Worm (Caenorhabditis elegans): ENCODE results near the gene sre-19.

sre-19 gene

ce11 chrIV:12238851-12239250 lies at the start of gene sre-19:
Gene sre-19, minus strand, starts transcription at chrIV:12238951.
- no peak for TF ChIP-seq B0310.2 (tag; optimal IDR thresholded peaks at IDR 0.05)
- TF ChIP-seq hnd-1 (tag; optimal IDR thresholded peaks at IDR 0.05): no peak
- TF ChIP-seq flt-1 (GFP tag; IDR thresholded peaks at IDR 0.05): no peak
- no peak for TF ChIP-seq hmbx-1 (tag; optimal IDR thresholded peaks at IDR 0.05)
- TF ChIP-seq tra-4 (tag; optimal IDR thresholded peaks at IDR 0.05): no peak
- TF ChIP-seq aly-1 (tag; optimal IDR thresholded peaks at IDR 0.05): no peak

- TF ChIP-seq ceh-13 (GFP tag; optimal IDR thresholded peaks at IDR 0.05) (no peak), ets-7 (tag; optimal IDR thresholded peaks at IDR 0.05) (no peak), tbx-37 (GFP tag; conservative IDR thresholded peaks at IDR 0.05) (no peak), hnd-1 (tag; optimal IDR thresholded peaks at IDR 0.05) (no peak), hmg-4 (GFP tag; optimal IDR thresholded peaks at IDR 0.05) (no peak), pes-1 (GFP tag; IDR thresholded peaks at IDR 0.05) (no peak), flt-1 (GFP tag; IDR thresholded peaks at IDR 0.05) (no peak), sea-1 (GFP tag; conservative IDR thresholded peaks at IDR 0.05) (no peak), B0310.2 (tag; optimal IDR thresholded peaks at IDR 0.05) (no peak), aly-1 (tag; optimal IDR thresholded peaks at IDR 0.05) (no peak), hmbx-1 (tag; optimal IDR thresholded peaks at IDR 0.05) (no peak), tra-4 (tag; optimal IDR thresholded peaks at IDR 0.05) (no peak), tbx-11 (GFP tag; IDR thresholded peaks at IDR 0.05) (no peak), ceh-36 (tag; optimal IDR thresholded peaks at IDR 0.05) (no peak), F13C5.2 (tag; optimal IDR thresholded peaks at IDR 0.05) (no peak), scrt-1 (GFP tag; IDR thresholded peaks at IDR 0.05) (no peak)
Observed at ce11 chrIV:12287628-12288027, 48.9 kb upstream of the sre-19 start, which contains the start of gene erl-1. Gene erl-1, plus strand, starts transcription at chrIV:12287928.

- TF ChIP-seq B0310.2 (tag; optimal IDR thresholded peaks at IDR 0.05): no peak
- no peak for TF ChIP-seq tbx-11 (GFP tag; IDR thresholded peaks at IDR 0.05)
- no peak for TF ChIP-seq pes-1 (GFP tag; IDR thresholded peaks at IDR 0.05)
- no peak for TF ChIP-seq sea-1 (GFP tag; conservative IDR thresholded peaks at IDR 0.05)
- TF ChIP-seq F13C5.2 (tag; optimal IDR thresholded peaks at IDR 0.05): no peak
- no peak for TF ChIP-seq ama-1 (optimal IDR thresholded peaks at IDR 0.05)
- TF ChIP-seq ceh-36 (tag; optimal IDR thresholded peaks at IDR 0.05): no peak
- no peak for TF ChIP-seq flt-1 (GFP tag; IDR thresholded peaks at IDR 0.05)
- TF ChIP-seq tbx-37 (GFP tag; conservative IDR thresholded peaks at IDR 0.05): no peak
- TF ChIP-seq aly-1 (tag; optimal IDR thresholded peaks at IDR 0.05): no peak
- no peak for TF ChIP-seq ets-7 (tag; optimal IDR thresholded peaks at IDR 0.05)
- no peak for TF ChIP-seq ceh-13 (GFP tag; optimal IDR thresholded peaks at IDR 0.05)
- no peak for TF ChIP-seq hmbx-1 (tag; optimal IDR thresholded peaks at IDR 0.05)
- no peak for TF ChIP-seq hmg-4 (GFP tag; optimal IDR thresholded peaks at IDR 0.05)
Observed at ce11 chrIV:12282873-12283272, 44.1 kb upstream of the sre-19 start, which contains the start of gene hpo-12. Gene hpo-12, plus strand, starts transcription at chrIV:12283173.

DNA sequence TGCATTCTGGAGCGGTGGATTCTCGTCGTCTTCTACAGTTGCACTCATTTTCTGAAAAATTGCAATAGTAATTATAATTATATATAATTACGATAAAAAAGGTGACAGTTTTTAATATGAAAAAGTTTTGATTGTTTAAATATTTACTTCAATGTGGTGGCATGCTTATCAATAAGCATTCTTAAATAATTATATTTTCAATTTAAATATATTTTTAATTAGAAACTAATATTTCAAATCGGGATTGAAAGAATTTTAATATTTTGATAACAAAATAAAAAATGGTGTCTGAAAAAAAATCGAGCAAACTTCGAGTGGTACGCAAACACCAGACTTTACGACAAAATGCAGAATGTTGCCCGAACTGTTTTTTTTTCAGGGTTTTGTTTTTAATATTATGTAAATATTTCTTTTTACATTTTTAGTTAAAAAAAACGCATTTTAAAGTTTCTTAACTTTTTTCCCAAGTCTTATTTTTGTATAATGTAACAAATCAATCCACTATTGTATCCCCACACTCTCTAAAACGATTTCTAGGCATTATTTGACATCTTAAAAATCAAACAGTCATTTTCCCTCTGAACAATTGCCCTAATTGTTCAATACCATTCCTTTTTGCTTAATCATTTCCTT lies 43.5 kb upstream of the sre-19 start, which contains the start of the genes C42C1.12 and C42C1.19:
TSS of gene C42C1.12 (minus strand) at position 51 of the 633 bp plus-strand sequence.
TSS of gene C42C1.19 (plus strand) at position 583 of the 633 bp plus-strand sequence.
- no peak for TF ChIP-seq tra-4 (tag; optimal IDR thresholded peaks at IDR 0.05)
- no peak for TF ChIP-seq hmg-4 (GFP tag; optimal IDR thresholded peaks at IDR 0.05)
- no peak for TF ChIP-seq F13C5.2 (tag; optimal IDR thresholded peaks at IDR 0.05)
- no peak for TF ChIP-seq tbx-11 (GFP tag; IDR thresholded peaks at IDR 0.05)
- no peak for TF ChIP-seq ets-7 (tag; optimal IDR thresholded peaks at IDR 0.05)
- no peak for TF ChIP-seq ceh-36 (tag; optimal IDR thresholded peaks at IDR 0.05)

- TF ChIP-seq hnd-1 (tag; optimal IDR thresholded peaks at IDR 0.05): no peak
- TF ChIP-seq ets-7 (tag; optimal IDR thresholded peaks at IDR 0.05): no peak
- no peak for TF ChIP-seq pes-1 (GFP tag; IDR thresholded peaks at IDR 0.05)
- TF ChIP-seq hmbx-1 (tag; optimal IDR thresholded peaks at IDR 0.05): no peak
Observed at ce11 chrIV:12279340-12279739, 40.6 kb upstream of the sre-19 start, which contains the start of gene ltah-1.1. Gene ltah-1.1, plus strand, starts transcription at chrIV:12279622.

ce11 chrIV:12278507-12278906 lies 39.8 kb upstream of the sre-19 start, which contains the start of the genes tag-335 and vkmt-1:
Gene tag-335, minus strand, starts transcription at chrIV:12278594.
Gene vkmt-1, plus strand, starts transcription at chrIV:12278725.
- no peak for TF ChIP-seq sea-1 (GFP tag; conservative IDR thresholded peaks at IDR 0.05)

DNA sequence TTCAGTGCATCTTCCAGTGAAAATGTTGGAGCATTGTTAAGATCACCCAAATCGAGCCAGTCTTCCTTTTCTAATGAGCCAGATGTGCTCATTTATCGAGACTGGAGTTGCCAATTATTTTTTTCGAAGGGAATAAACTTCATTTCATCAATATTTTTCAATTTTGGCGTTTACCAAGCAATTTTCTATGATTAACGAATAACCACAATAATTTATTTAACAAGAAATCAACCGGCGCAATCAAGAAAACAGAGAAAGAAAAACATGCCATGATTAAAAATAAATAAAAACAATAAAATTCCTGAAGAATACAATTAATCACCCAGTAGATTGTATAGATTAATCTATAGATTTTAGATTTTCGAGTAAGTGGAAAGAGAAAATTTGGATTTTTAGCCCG lies 37.1 kb upstream of the sre-19 start, which contains the start of gene vps-8:
TSS of gene vps-8 (minus strand) at position 101 of the 400 bp plus-strand sequence.
- no peak for TF ChIP-seq ets-7 (tag; optimal IDR thresholded peaks at IDR 0.05)
- TF ChIP-seq hmg-4 (GFP tag; optimal IDR thresholded peaks at IDR 0.05): no peak
- TF ChIP-seq hnd-1 (tag; optimal IDR thresholded peaks at IDR 0.05): no peak
- no peak for TF ChIP-seq F13C5.2 (tag; optimal IDR thresholded peaks at IDR 0.05)

DNA sequence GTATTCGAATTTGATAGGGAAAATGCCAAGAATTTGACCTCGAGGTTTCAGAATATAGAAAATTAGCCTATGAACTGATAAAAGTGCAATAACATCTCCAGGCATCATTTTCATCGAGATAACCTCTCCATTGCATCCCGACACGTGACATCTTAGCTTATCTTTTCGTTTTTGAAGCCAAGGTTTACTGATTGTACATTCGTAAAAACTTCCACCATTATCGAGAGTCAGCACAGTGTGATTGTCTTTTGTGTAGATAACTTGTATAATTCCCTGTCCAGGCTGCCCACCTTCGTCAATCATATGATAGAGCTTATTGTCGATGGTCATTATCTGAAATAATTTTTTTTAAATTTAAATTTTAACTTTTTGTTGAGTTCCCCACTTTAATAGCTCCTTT lies 35.6 kb upstream of the sre-19 start:
- TF ChIP-seq tbx-37 (GFP tag; conservative IDR thresholded peaks at IDR 0.05): no peak
- TF ChIP-seq B0310.2 (tag; optimal IDR thresholded peaks at IDR 0.05): no peak
- TF ChIP-seq hnd-1 (tag; optimal IDR thresholded peaks at IDR 0.05): no peak
- no peak for TF ChIP-seq flt-1 (GFP tag; IDR thresholded peaks at IDR 0.05)
- TF ChIP-seq hmbx-1 (tag; optimal IDR thresholded peaks at IDR 0.05): no peak

ce11 chrIV:12270392-12270791 lies 31.6 kb upstream of the sre-19 start, which contains the start of gene C42C1.3:
Gene C42C1.3, minus strand, starts transcription at chrIV:12270492.
- TF ChIP-seq ceh-36 (tag; optimal IDR thresholded peaks at IDR 0.05) (no peak), tra-4 (tag; optimal IDR thresholded peaks at IDR 0.05) (no peak), ama-1 (optimal IDR thresholded peaks at IDR 0.05) (no peak), pes-1 (GFP tag; IDR thresholded peaks at IDR 0.05) (no peak), scrt-1 (GFP tag; IDR thresholded peaks at IDR 0.05) (no peak), tbx-11 (GFP tag; IDR thresholded peaks at IDR 0.05) (no peak), sea-1 (GFP tag; conservative IDR thresholded peaks at IDR 0.05) (no peak), hnd-1 (tag; optimal IDR thresholded peaks at IDR 0.05) (no peak), B0310.2 (tag; optimal IDR thresholded peaks at IDR 0.05) (no peak), ets-7 (tag; optimal IDR thresholded peaks at IDR 0.05) (no peak), hmbx-1 (tag; optimal IDR thresholded peaks at IDR 0.05) (no peak), tbx-37 (GFP tag; conservative IDR thresholded peaks at IDR 0.05) (no peak)
